Fruit fly (Drosophila melanogaster): ENCODE data around the gene Nthl1.

Gene Nthl1

DNA sequence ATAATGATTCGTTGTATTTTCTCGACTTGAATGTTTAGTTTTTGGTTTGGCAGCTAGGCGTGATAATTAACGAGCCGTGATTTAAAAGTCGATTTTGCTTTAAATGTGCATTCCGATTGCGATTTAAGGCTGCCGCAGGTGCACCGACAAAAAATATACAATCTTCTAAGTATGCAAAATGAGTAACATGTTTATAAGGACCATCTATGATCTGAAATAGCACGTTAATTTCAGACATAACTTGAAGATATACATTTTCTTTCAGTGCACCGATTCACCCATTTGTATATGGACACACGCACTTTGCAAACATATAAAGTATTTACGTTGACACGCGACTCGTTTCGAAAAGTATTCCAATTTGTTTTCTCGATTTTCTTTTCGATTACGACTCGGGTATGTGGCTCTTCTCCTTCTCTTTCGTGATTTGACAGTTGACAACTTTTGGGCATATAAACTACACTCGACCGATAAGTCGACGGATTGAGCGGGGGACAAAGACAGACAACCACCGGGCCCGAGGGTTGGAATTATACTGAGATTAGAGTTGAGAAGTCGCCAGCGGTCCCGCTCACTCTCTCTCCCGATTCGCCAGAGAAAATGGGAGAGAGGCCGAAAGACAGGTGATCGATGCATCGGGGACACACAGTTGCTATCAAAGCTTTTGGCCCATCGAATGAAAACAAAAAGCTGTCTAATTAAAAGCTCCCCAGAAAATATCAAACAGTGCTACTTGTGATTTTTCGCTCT is 37.6 kb downstream of the Nthl1 start:
- TF ChIP-seq CG13204 (GFP tag; optimal IDR thresholded peaks at IDR 0.05): no peak
- 0 out of 3 replicates have a peak, but pooled peaks have one; percentile 32 for TF ChIP-seq fd96Ca (GFP tag; IDR thresholded peaks at IDR 0.05)
- TF ChIP-seq D1 (tag; optimal IDR thresholded peaks at IDR 0.05): no peak
- TF ChIP-seq EcR (GFP tag; optimal IDR thresholded peaks at IDR 0.05): no peak
- no peak for TF ChIP-seq CG34367 (tag; optimal IDR thresholded peaks at IDR 0.05)
- peak; percentile 2 for TF ChIP-seq CG8301 (tag; optimal IDR thresholded peaks at IDR 0.05)
- peak; percentile 65 for TF ChIP-seq CG32121 (GFP tag; IDR thresholded peaks at IDR 0.05)
- no peak for TF ChIP-seq Pif1A (GFP tag; optimal IDR thresholded peaks at IDR 0.05)
- TF ChIP-seq Ets98B (GFP tag; IDR thresholded peaks at IDR 0.05): no peak; the same call in 1 of the 2 replicates
- TF ChIP-seq CG17806 (tag; optimal IDR thresholded peaks at IDR 0.05): no peak
- TF ChIP-seq CG9948 (tag; optimal IDR thresholded peaks at IDR 0.05): no peak
- TF ChIP-seq Pif1B (GFP tag; optimal IDR thresholded peaks at IDR 0.05): no peak
- TF ChIP-seq rn (GFP tag; IDR thresholded peaks at IDR 0.05): no peak

DNA sequence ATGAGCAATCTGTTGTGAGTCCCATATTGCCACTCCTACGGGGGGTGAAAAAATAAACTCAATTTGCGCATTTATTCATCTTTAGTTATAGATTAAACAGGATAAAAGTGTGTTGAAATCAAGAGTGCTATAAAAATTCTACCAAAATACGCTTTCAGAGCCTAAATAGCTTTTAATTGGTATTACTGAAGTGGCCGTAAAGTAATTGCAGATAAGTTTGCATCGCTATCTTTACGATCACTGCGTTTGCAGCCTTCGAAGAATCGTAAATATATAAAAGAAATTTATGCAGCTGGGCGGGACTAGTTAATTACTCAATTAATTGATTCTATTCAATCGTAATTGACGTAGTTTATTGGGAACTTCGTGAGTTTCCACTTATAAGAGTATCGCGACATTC is 40.4 kb downstream of the Nthl1 start:
- no peak for TF ChIP-seq CG15710 (tag; optimal IDR thresholded peaks at IDR 0.05)

DNA sequence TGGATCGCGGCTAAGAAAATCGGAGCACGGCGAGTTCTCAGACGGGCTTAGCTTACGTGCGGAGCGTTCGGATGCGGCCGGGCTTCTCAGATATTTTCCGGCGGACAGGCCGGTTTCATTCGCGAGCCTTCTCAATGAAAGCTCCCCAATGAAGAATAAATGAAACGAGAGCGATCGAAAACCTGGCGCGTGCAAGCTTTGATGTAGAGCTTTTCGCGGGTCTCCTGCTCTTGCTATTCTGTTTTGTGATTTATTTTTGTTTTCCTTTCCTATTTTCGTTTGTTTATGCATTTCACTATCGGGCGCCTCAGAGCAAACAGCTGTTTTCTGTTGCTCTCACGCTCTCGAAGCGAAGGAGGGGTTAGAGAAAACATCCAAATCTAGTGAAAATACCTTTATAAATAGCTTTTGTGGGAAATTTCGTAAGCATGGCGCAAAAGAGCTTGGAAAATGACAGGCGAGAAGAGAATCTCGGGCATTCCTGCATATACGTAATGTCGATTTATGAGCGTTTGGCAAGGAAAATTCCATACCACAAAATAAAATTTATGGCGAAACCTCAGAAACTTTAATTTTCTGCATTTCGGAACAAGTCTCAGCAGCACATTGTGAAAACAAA is 41.7 kb downstream of the Nthl1 start:
- no peak for TF ChIP-seq CG17806 (tag; optimal IDR thresholded peaks at IDR 0.05)
- TF ChIP-seq fd96Ca (GFP tag; IDR thresholded peaks at IDR 0.05): peak; percentile 6; the same call in 1 of the 3 replicates

DNA sequence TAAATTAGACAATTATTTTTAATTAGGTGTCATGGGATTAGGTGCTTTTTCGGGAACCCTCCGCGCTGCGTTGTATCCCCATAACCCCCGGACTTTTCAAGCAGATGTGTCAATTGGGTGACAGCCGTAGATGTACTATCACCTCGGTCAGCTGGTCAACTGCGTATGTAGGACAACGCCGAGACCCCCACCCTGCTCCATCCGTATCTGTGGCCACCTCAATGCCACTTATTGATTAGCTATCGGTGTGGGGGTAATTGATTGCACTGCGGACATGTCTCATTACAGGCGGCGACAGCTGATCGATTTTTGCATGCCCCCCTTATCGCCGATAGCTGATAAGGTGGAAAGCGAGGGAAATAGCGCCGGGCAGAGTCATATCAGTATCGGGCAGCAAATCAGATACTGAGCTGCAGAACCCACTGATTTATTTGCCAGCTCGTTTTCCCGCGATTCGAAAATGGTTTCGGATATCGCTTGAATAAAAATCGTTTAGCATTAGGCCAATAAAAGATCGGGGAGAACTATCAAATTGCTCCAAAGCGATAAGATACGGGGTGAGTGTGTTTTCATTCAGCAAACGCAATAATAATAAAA is 43.9 kb downstream of the Nthl1 start:
- TF ChIP-seq CG8301 (tag; optimal IDR thresholded peaks at IDR 0.05) (no peak), Pif1A (GFP tag; optimal IDR thresholded peaks at IDR 0.05) (no peak), CG4496 (GFP tag; IDR thresholded peaks at IDR 0.05) (no peak), CG14655 (GFP tag; optimal IDR thresholded peaks at IDR 0.05) (no peak), Ets98B (GFP tag; IDR thresholded peaks at IDR 0.05) (no peak), fd96Ca (GFP tag; IDR thresholded peaks at IDR 0.05) (0 out of 3 replicates have a peak, but pooled peaks have one; percentile 18)

DNA sequence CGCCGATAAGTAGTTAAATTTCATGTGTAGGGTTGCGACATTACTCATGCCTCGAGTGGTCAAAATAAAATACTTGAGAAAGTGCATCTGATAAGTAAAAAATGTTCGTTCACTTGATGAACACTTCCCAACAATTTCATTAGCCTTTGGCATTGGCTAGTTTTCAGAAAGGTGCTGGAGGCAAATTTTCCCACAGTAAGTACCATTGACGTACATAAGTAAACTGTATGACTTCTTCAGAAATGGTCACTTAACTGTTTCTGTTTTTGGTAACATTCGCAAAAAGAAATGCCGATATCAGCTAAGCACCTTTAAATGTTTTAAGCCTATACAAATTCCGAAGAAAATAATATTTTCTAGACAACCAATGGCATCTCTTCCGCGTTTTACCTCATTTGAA is 44.6 kb downstream of the Nthl1 start:
- TF ChIP-seq CG9948 (tag; optimal IDR thresholded peaks at IDR 0.05) (no peak), D1 (tag; optimal IDR thresholded peaks at IDR 0.05) (no peak), rn (GFP tag; IDR thresholded peaks at IDR 0.05) (no peak), CG10348 (GFP tag; IDR thresholded peaks at IDR 0.05) (no peak), EcR (GFP tag; optimal IDR thresholded peaks at IDR 0.05) (no peak), gl (tag; optimal IDR thresholded peaks at IDR 0.05) (no peak), CG8301 (tag; optimal IDR thresholded peaks at IDR 0.05) (no peak), CG4496 (GFP tag; IDR thresholded peaks at IDR 0.05) (no peak), Ets98B (GFP tag; IDR thresholded peaks at IDR 0.05) (no peak), fd96Ca (GFP tag; IDR thresholded peaks at IDR 0.05) (no peak), Snoo (tag; optimal IDR thresholded peaks at IDR 0.05) (no peak), Pif1B (GFP tag; optimal IDR thresholded peaks at IDR 0.05) (no peak), CG34367 (tag; optimal IDR thresholded peaks at IDR 0.05) (no peak), CG13204 (GFP tag; optimal IDR thresholded peaks at IDR 0.05) (no peak), CG17806 (tag; optimal IDR thresholded peaks at IDR 0.05) (no peak), CG15710 (tag; optimal IDR thresholded peaks at IDR 0.05) (no peak), CG8159 (tag; optimal IDR thresholded peaks at IDR 0.05) (no peak)

DNA sequence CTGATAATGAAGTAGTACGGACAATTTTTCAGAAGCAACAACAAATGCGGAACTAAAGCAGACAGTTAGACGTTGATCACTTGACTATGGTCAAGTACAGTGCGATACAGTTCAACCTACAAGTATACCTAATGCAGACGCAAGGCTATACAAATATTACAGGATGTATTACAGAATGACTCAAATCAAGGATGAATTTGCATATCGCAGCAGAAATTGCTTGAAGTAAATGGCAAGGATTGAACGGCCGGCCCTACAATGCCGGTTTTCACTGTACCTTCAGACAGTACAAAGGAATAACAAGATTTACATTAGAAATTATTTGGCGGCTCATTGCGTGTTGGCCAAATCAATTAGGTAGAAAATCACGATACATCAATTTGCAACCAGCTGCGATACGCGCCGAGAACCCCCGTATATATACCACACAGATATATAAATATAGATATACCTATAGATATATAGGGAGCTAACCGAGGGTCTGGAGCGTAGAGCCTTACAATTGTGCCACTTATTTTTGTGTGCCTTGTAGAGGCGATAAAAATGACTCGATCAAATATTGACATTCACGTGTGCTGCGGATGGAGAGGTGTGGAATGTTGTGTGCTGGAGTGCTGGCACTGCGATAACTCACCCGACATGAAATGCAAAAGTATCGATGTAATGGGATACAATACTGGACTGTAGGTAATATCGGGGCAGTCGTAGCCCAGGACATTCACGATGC is 46.1 kb downstream of the Nthl1 start:
- no peak for TF ChIP-seq Snoo (tag; optimal IDR thresholded peaks at IDR 0.05)
- TF ChIP-seq gl (tag; optimal IDR thresholded peaks at IDR 0.05): peak; percentile 51
- TF ChIP-seq CG15710 (tag; optimal IDR thresholded peaks at IDR 0.05): no peak
- TF ChIP-seq Pif1B (GFP tag; optimal IDR thresholded peaks at IDR 0.05): peak; percentile 29
- TF ChIP-seq CG12605 (GFP tag; IDR thresholded peaks at IDR 0.05): no peak
- TF ChIP-seq CG14655 (GFP tag; optimal IDR thresholded peaks at IDR 0.05): peak; percentile 1
- no peak for TF ChIP-seq CG8159 (tag; optimal IDR thresholded peaks at IDR 0.05)

DNA sequence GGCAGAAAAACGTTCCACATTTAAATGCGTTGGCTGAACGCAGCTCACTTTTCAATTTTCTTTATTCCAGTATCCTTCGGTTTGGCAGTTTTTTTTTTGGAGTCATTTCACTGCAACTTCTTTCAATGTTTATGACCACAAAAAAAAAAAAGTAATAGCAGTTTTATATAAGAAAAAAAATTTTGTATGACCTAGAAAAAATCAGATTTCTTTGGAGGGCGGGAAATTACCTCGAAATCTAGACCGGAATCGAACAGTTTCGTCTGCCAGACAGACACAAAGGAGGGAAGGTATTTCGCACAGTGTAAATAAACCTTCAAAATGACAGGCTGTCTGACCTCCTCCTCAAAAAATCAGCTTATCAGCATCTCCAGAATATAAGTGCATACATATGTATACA is 47.2 kb downstream of the Nthl1 start:
- TF ChIP-seq Snoo (tag; optimal IDR thresholded peaks at IDR 0.05) (peak; percentile 38), D1 (tag; optimal IDR thresholded peaks at IDR 0.05) (no peak)

All from whole organism, pupa.